Fruit fly (Drosophila melanogaster) whole organism, pupa: ENCODE results near the gene REG.
A peak's percentile ranks its signal among the peaks of the same experiment; 100 is the strongest.

Experiments
- CG14655 ChIP-seq: fragments of 200-800 bp; sonication (Bioruptor generic); optimal IDR thresholded peaks from 3 replicates; lab custom pipeline; 2017; ENCODE audit warnings: mild to moderate bottlenecking, missing biosample characterization, missing genetic modification reagents, missing genetic modification characterization
- Snoo ChIP-seq: fragments of 200-800 bp; sonication (Bioruptor generic); optimal IDR thresholded peaks from 3 replicates; lab custom pipeline; 2017; ENCODE audit warnings: missing biosample characterization, mild to moderate bottlenecking, missing genetic modification characterization, inconsistent platforms

DNA sequence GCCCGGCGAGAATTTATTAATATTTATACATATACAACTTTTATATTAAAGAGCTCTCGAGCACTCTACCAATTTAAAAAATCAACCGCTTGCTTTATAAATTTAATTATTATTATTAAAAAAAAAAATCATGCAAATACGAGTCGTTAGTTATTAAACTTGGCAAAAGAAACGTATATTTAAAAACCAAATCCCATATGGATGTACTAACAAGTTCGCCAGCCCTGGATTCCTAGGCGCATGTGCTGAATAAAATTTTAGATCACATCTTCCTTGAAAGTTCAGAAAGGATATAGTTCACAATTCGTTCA lies 46.6 kb downstream of the REG start, which contains the start of gene comt:
- TF ChIP-seq Snoo (tag; lab: Kevin White, UChicago) (peak; percentile 38), CG14655 (GFP tag; lab: Kevin White, UChicago) (no peak)
